Fruit fly (Drosophila melanogaster): ENCODE measurements around the gene elm.

elm gene

DNA sequence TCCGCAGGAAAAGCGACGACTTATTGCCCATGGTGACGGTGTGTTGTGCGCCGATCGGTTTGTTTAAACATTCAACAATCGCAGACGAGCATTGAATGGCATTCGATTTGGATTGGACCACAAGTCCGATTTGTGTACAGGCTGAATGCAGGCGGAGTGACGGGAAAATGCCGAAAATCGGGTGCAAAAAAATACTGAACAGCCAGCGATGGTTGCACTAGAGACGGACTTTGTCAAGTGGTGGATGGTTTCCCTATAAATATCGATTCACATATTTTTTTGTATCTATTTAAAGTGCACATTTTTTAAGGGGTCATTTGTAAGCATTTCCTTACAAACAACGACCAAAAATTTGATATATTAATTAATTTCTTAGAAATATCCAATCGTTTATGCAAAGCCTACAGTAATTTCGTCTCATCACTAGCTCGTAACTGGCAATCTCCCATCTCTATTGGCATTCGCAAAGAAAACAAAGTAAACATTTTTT, at the start of gene elm, which contains the start of gene MED27:
TSS of gene elm (minus strand) at position 170 of the 490 bp plus-strand sequence.
TSS of gene MED27 (plus strand) at position 448 of the 490 bp plus-strand sequence.
- TF ChIP-seq noc (tag; optimal IDR thresholded peaks at IDR 0.05), result peak; percentile 88

DNA sequence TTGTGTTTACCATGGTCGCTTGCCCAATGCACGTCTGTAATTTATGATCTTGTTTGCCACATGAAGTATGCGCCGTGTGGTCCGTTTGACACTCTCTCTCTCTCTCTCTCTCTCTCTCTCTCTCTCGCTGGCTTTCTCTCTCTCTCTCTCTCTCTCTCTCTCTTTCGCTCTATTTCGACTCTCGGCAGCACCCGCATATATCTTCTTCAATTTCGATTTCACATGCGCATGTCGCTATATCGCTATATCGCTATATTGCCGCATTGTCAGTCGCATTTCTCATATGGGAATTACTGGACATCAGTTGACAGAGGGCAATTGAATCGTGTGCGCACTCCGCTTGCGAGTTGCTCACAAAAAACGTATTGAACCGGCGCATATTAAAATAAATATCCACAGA, 46.4 kb upstream of the elm start:
- TF ChIP-seq noc (tag; optimal IDR thresholded peaks at IDR 0.05), result no peak

DNA sequence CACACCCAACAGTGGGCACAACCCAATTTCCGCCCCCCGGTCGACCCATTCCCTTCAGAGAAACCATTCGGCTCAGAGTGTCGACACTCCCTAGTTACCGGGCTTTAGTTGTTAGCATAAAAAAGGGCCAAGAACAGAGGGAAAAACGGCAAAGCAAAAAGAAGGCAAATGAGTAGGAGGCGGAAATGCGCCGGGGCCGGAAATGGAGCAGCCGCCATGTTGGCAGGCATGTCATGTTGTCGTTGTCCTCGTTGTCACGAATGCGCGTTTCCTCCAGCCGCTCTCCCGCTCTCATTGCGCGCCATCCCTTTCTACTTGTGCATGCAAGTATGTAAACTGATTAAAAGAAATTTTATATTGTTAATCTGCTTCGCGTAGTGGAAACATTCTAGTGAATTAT, 41.7 kb upstream of the elm start:
- TF ChIP-seq noc (tag; optimal IDR thresholded peaks at IDR 0.05), result no peak

DNA sequence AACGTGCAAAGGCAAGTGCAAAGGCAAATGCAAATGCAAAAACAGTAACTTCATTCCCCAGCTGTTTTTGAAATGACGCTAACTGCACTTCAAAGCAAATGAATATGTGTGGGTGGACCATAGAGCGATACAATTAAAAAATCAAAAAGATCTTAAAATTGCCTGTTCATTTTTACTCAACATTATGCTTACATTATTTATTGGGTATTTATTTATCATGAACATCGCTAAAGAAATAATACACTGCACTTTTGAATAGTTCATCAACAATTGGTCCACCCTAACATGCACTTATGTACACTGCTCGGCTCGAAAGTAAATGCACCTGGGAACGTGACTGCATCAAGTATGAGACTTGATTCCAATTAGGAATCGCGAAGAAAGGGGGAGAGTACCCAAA, 39.8 kb upstream of the elm start:
- TF ChIP-seq noc (tag; optimal IDR thresholded peaks at IDR 0.05), result no peak

DNA sequence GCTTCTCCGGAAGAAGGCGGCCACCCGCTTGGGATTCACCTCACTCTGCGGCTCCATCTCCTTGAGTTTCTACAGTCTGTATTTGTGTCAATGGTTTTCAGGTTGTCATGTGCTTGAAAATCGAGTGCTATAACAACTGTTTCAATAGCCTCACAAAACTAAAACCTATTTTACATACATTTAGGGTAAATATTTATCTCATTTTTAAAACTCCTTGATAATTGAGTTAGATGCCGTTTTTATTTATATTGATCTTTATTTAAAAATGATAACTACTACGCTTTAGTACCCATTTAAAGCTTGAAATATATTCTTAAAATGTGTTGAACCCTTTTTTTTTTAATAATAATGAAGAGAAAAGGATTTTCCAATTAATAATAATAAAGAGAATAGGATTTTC, 38.5 kb upstream of the elm start, which contains the start of gene CG2104:
TSS of gene CG2104 (minus strand) at position 101 of the 400 bp plus-strand sequence.
- no peak for TF ChIP-seq noc (tag; optimal IDR thresholded peaks at IDR 0.05)

DNA sequence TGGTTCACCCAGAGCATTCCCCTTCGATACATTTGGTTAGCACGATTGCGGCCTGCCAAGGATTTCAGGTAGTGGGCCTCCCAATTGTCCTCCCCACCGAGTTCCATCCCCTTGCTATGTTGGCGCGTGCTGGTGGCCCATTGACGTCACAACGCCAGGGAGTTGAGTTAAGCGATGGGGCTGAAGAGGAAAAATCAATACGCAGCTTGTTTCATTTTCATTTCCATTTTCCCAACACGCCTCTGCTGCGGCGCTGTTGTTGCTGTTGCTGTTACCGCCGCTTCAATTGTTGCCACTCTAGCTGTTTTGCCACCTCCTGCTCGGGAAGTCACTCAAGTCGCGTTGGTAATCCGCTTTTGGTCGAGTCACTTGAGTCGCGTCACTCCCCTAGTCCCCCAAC, 36.4 kb upstream of the elm start:
- TF ChIP-seq noc (tag; optimal IDR thresholded peaks at IDR 0.05), result no peak

DNA sequence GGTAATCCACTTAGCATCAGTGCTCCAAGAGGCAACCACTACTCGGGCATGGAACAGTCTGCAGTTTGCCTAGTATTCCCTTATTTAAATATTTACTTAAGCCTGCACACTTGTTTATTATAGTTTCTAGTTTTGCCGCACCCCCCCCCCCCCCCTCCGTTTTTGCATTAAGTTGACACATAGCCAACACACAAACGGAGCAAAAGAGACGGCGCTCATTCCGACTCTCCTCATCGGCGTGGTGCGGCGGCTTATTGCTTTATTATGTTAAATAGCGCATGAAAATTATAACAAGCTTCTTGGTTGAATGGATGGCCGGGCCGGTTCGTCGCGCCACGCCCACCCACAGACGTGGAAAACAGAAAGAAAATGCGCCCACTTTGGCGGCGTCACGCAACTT, 35.0 kb upstream of the elm start:
- no peak for TF ChIP-seq noc (tag; optimal IDR thresholded peaks at IDR 0.05)

DNA sequence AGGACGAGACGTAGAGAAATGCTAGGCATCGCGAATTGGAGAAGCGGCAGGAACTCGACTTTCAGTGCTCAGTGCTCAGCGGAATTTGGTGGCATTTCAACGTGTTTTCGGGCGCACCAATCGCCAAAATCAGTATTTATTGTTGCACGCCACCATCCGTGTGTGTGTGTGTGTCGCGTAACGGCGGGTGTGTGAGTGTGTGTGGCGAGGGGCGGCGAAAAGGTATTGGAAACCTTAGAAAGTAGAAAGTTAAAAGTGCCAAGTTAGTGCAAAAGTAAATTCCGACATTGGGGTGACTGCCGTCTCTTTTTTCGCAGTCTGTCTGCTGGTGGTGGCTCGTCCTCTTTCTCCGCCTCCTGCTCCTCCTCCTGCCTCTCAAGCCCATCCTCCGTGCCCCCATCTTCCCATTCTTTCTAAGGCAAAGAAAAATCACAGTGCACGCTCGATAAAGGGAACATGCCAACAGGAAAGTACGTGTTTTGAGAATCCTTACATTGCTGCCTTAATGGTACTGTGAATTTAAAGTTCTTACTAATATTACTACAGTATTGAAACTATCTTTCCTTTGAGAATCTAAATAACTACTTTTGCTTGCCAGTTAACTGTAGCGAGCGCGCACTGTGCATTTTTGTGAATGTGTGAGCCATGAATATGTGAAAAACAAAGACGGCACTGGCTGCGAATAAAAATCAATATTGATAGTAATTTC, 31.5 kb upstream of the elm start:
- TF ChIP-seq noc (tag; optimal IDR thresholded peaks at IDR 0.05), result no peak

DNA sequence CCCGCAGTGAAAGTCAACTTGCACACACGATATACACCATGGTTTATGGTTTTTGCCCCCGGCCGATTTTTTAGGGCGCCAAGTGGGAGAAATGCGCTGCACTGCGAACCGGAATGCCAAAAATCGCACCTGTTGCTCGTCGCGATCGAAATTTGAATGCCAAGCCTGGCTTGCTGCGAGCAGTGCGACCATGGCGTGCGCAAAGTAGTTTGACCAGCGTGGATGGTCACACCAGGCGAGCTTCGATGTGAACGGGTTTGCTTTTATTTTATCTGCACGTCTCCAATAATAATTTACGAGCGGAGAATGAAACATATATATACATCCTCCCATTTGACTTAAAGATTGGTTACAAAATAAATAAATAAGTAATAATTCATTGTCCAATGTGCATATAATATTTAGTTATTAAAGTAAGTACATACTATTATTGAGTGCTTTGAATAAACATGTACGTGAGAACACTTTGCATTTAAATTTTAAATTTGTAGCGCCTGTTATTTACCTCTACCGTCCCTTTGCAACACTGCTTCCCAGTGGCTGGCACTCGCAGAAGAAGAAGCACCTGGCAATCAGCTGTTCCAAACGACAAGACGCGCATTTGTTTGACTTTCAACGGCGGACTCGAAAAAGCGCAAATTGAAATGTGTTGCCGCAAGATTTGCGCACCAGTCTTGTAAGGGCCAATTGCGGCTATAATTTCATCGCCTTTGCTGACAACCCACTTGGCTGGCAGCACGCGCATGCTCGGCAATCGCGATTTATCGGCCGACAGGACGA, 30.8 kb upstream of the elm start, which contains the start of the genes Rab23 and plx:
TSS of gene Rab23 (minus strand) at position 166 of the 780 bp plus-strand sequence.
TSS of gene plx (plus strand) at position 587 of the 780 bp plus-strand sequence.
- TF ChIP-seq noc (tag; optimal IDR thresholded peaks at IDR 0.05), result no peak

DNA sequence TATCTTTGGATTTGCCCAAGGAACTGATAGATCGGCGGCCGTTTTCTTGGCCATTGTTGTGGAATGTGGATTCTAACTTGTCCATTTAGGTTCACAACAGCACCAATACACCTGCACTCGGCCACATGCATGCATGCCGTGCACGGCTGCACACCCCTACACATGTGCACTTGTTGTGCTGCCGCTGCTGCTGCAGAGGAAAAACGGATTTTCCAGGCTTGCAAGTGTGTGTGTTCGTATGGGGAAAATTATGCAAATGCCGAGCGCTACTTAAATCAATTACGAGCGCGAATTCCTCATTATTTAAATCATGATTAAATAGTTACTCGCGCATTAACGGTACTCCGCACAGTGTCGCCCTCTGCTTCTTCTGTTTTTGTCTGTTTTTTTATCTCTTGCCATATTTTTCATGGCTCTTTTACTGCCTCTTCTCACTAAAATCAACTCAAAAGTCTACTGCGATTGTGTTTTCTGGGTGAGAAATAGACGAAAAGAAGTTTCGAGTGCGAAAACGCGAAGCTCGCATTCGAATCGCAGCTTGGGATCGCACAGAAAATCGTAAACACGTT, 30.0 kb upstream of the elm start:
- TF ChIP-seq noc (tag; optimal IDR thresholded peaks at IDR 0.05), result no peak

DNA sequence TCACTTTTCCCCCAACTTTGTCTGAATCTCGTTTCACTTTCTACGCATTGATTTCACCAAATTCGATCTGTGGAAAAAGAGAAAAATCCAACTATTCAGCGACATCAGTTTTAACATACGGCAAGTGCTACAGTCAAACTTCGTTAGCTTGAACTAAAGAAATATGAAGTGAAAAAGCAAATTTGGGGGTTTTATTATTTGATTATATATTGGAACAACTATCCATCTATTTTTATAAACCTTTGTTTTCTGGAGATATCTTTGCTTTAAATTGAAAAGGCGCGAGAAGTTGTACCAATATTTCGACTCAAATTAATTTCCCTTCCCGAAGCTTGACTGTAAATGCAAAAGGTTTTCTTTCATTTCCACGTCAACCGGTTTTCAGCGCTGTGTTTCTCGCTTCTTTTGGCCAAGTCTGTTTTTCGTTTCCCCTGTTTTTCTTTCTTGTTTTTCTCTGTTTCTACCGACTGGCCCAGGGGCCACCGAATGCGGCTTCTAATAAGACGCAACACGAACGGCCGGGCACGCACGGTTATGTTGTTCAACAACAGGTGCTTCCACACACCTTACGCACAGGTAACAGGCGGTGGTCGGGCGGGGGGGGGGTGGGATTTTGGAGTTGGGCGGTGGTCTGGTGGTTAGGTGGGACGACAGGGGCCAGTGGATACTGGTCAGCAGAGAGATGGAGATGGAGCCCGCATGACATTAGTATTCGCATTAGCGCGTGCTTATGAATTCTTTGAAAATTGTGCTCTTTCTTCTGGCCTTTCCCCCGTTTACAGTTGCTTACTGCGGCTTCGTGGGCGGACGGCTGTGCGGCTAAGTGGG, 28.5 kb upstream of the elm start:
- no peak for TF ChIP-seq noc (tag; optimal IDR thresholded peaks at IDR 0.05)

DNA sequence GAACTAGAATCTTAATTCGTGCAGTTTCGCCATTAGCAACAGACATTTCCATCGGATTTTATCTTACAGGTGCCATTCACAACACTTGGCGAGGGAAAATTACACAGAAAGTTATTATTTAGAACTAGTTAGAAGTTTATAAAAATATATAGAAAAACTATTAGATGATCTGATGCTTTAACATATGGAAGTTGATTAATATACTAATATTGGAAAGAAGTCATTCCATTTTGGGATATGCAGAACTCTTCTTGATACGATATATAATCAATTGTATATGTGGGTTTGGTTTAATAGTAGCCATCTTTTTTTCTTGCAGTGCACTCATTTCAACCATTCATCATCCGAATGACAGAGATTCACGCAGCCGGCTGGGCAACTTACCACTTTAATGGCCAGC, 27.6 kb upstream of the elm start:
- no peak for TF ChIP-seq noc (tag; optimal IDR thresholded peaks at IDR 0.05)

DNA sequence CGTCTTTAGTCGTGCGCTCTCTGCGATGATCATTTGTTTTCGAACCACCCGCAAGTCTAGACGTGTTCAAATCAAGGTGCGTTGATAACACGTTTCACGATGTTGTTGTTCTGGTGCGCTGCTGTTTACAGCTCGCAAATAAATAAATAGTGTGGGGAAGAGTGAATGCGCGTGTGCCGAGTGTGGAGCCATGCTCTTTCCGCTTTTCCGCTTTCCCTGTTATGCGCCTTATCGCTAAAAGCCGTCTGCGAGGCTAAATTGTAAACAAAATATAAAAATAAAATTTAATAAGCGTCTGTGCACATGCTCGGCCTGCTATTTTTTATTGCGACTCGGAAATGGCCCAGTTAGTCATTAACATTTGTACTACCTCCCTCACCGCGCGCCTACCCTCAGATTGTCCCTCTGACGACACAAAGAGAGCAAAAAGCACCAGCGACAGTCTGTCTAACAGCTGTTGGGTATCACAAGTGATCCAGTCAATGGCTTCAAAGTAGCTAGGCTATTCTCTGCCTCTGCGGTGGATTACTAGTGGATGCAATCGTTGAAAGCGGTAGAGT, 18.1 kb upstream of the elm start:
- peak; percentile 84 for TF ChIP-seq noc (tag; optimal IDR thresholded peaks at IDR 0.05)

DNA sequence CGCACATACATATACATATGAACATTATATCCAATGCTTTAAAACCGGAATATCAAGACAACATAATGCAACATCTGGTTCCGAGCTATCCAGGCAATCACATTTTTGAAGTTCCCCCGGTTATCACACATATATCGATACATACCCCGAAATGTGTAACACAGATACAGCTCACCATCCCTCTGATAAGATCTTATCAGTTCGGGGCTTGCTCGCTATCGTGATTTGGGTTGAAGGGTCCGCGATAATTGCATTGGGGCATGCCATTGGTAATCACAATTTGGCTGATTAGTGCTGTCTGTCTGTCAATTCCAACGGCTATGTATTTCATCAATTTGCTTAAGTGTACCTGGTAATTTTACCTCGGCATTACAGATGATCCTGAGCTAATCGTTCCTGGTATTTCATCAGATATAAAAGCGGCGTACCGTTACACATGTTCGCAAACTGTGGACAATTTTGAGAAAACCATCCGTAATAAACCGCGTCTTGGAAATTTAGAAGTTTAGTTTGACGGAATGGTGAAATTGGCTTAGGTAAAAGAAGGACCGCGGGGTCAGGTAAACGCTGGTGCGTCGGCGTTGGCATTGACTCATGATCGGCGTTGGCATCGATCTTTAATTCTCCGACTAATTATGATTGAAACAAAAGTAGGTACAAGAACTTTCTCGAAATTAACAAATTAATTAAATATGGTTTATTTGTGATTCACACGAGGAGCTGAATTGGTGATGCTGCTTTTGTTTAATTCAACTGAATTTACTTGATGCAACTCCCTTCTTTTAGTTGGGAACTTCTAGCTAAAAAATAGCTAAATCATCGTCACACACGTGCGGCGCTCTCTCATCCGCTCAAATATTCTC, 17.4 kb upstream of the elm start:
- no peak for TF ChIP-seq noc (tag; optimal IDR thresholded peaks at IDR 0.05)
